Worm (Caenorhabditis elegans) whole organism, L4 larva: Measurements from ENCODE around the gene iglr-2.

Experiments
- D1046.2 ChIP-seq: fragments of 200-800 bp; sonication (Bioruptor generic); IDR thresholded peaks from 2 replicates; pipeline ENCODE4 v1.3.6; 2022; ENCODE audit warnings: missing genetic modification characterization, missing compliant biosample characterization
- F49E8.2 ChIP-seq: sonication (generic microtip); optimal IDR thresholded peaks from 2 replicates; lab custom pipeline; 2016; ENCODE audit warnings: missing compliant biosample characterization, mild to moderate bottlenecking, missing genetic modification characterization, borderline replicate concordance
- Y48G9A.11 ChIP-seq: fragments of 200-800 bp; sonication (Bioruptor generic); IDR thresholded peaks from 2 replicates; pipeline ENCODE4 v1.3.6; 2022; ENCODE audit warnings: missing genetic modification reagents, missing genetic modification characterization, missing compliant biosample characterization
- Y75B8A.6 ChIP-seq: fragments of 200-800 bp; sonication (Bioruptor generic); IDR thresholded peaks from 2 replicates; pipeline ENCODE4 v1.3.6; 2022; ENCODE audit warnings: missing genetic modification reagents, missing genetic modification characterization, missing compliant biosample characterization
- aha-1 ChIP-seq: fragments of 150-350 bp; peaks from one replicate; lab custom pipeline; 2014; ENCODE audit warnings: missing biosample characterization, missing genetic modification characterization
- aly-2 ChIP-seq: sonication (generic microtip); optimal IDR thresholded peaks from 2 replicates; lab custom pipeline; 2018; ENCODE audit warnings: missing biosample characterization, missing genetic modification characterization
- ama-1 ChIP-seq: fragments of 150-350 bp; optimal IDR thresholded peaks from 2 replicates; lab custom pipeline; 2014; ENCODE audit warnings: inconsistent platforms, mixed read lengths
- ceh-20 ChIP-seq: fragments of 200-800 bp; sonication (Bioruptor generic); IDR thresholded peaks from 2 replicates; pipeline ENCODE4 v1.3.6; 2022; ENCODE audit warnings: missing genetic modification reagents, missing genetic modification characterization, missing compliant biosample characterization
- ceh-28 ChIP-seq: fragments of 150-350 bp; optimal IDR thresholded peaks from 2 replicates; lab custom pipeline; 2014; ENCODE audit warnings: missing biosample characterization, missing genetic modification reagents, missing genetic modification characterization
- ceh-32 ChIP-seq: sonication (generic microtip); optimal IDR thresholded peaks from 2 replicates; lab custom pipeline; 2016; ENCODE audit warnings: mild to moderate bottlenecking, missing genetic modification characterization, missing compliant biosample characterization; ENCODE audit not compliant: poor library complexity
- ceh-44 ChIP-seq: fragments of 200-800 bp; sonication (Bioruptor generic); IDR thresholded peaks from 2 replicates; pipeline ENCODE4 v1.3.6; 2022; ENCODE audit warnings: missing genetic modification reagents, missing genetic modification characterization, missing compliant biosample characterization
- ceh-62 ChIP-seq: sonication (generic microtip); optimal IDR thresholded peaks from 2 replicates; lab custom pipeline; 2017; ENCODE audit warnings: missing biosample characterization, missing genetic modification characterization
- ceh-82 ChIP-seq: sonication (generic microtip); optimal IDR thresholded peaks from 2 replicates; lab custom pipeline; 2017; ENCODE audit warnings: missing biosample characterization, missing genetic modification characterization
- ces-1 ChIP-seq: fragments of 150-350 bp; sonication (generic microtip); optimal IDR thresholded peaks from 4 replicates; lab custom pipeline; 2014; ENCODE audit warnings: missing biosample characterization, missing genetic modification reagents, missing genetic modification characterization
- cey-2 ChIP-seq: sonication (generic microtip); optimal IDR thresholded peaks from 3 replicates; lab custom pipeline; 2017; ENCODE audit warnings: missing genetic modification characterization, mild to moderate bottlenecking, missing compliant biosample characterization, antibody characterized with exemption, borderline replicate concordance; ENCODE audit not compliant: insufficient read depth
- ctbp-1 ChIP-seq: fragments of 200-800 bp; sonication (Bioruptor generic); IDR thresholded peaks from 2 replicates; pipeline ENCODE4 v1.3.6; 2022; ENCODE audit warnings: missing genetic modification reagents, missing genetic modification characterization, missing compliant biosample characterization
- daf-16 ChIP-seq, 3 experiments: sonication (generic microtip); optimal IDR thresholded peaks; 2 replicates each; lab custom pipeline; 2016 to 2017; ENCODE audit warnings: missing genetic modification characterization in 3 of 3, missing genetic modification reagents in 3 of 3, mild to moderate bottlenecking in 2 of 3, missing compliant biosample characterization in 2 of 3, missing biosample characterization in 1 of 3, moderate library complexity in 1 of 3
- daf-8 ChIP-seq: fragments of 200-800 bp; sonication (Bioruptor generic); IDR thresholded peaks from 2 replicates; pipeline ENCODE4 v1.3.6; 2022; ENCODE audit warnings: missing genetic modification characterization, missing compliant biosample characterization
- dmd-9 ChIP-seq: fragments of 200-800 bp; sonication (Bioruptor generic); IDR thresholded peaks from 2 replicates; pipeline ENCODE4 v1.3.6; 2022; ENCODE audit warnings: missing genetic modification reagents, missing genetic modification characterization, missing compliant biosample characterization
- duxl-1 ChIP-seq: sonication (generic microtip); optimal IDR thresholded peaks from 2 replicates; lab custom pipeline; 2016; ENCODE audit warnings: mild to moderate bottlenecking, missing genetic modification characterization, moderate library complexity, missing compliant biosample characterization; ENCODE audit not compliant: poor library complexity
- egl-43 ChIP-seq: fragments of 200-800 bp; sonication (Bioruptor generic); IDR thresholded peaks from 2 replicates; pipeline ENCODE4 v1.3.6; 2022; ENCODE audit warnings: missing genetic modification reagents, missing genetic modification characterization, missing compliant biosample characterization
- hlh-11 ChIP-seq: fragments of 200-800 bp; sonication (Bioruptor generic); optimal IDR thresholded peaks from 2 replicates; lab custom pipeline; 2018; ENCODE audit warnings: mild to moderate bottlenecking, missing genetic modification characterization, missing compliant biosample characterization
- hlh-30 ChIP-seq: sonication (generic microtip); optimal IDR thresholded peaks from 2 replicates; lab custom pipeline; 2017; ENCODE audit warnings: antibody characterized with exemption, mild to moderate bottlenecking, missing genetic modification characterization, missing compliant biosample characterization; ENCODE audit not compliant: insufficient read depth
- hmg-1.1 ChIP-seq: fragments of 200-800 bp; sonication (Bioruptor generic); IDR thresholded peaks from 2 replicates; pipeline ENCODE4 v1.3.6; 2022; ENCODE audit warnings: missing genetic modification reagents, missing genetic modification characterization, missing compliant biosample characterization
- lin-1 ChIP-seq: fragments of 200-800 bp; sonication (Bioruptor generic); IDR thresholded peaks from 2 replicates; pipeline ENCODE4 v1.3.6; 2022; ENCODE audit warnings: missing genetic modification reagents, missing genetic modification characterization, missing compliant biosample characterization
- lin-29 ChIP-seq: fragments of 200-800 bp; sonication (Bioruptor generic); IDR thresholded peaks from 2 replicates; pipeline ENCODE4 v1.3.6; 2022; ENCODE audit warnings: missing genetic modification reagents, missing genetic modification characterization, missing compliant biosample characterization
- mdt-29 ChIP-seq: fragments of 200-800 bp; sonication (Bioruptor generic); IDR thresholded peaks from 2 replicates; pipeline ENCODE4 v1.3.6; 2022; ENCODE audit warnings: missing genetic modification reagents, missing genetic modification characterization, missing compliant biosample characterization
- mep-1 ChIP-seq: fragments of 150-350 bp; sonication (generic microtip); optimal IDR thresholded peaks from 3 replicates; lab custom pipeline; 2014; ENCODE audit warnings: missing biosample characterization, missing genetic modification characterization
- mes-2 ChIP-seq: sonication (generic microtip); optimal IDR thresholded peaks from 2 replicates; lab custom pipeline; 2016; ENCODE audit warnings: missing genotype, mild to moderate bottlenecking, missing genetic modification characterization, missing compliant biosample characterization; ENCODE audit not compliant: poor library complexity, severe bottlenecking
- mxl-2 ChIP-seq: fragments of 200-800 bp; sonication (Bioruptor generic); conservative IDR thresholded peaks from 2 replicates; pipeline ENCODE4 v1.3.6; 2022; ENCODE audit warnings: missing genetic modification reagents, missing genetic modification characterization, missing compliant biosample characterization
- mxl-3 ChIP-seq: fragments of 200-800 bp; sonication (Bioruptor generic); optimal IDR thresholded peaks from 2 replicates; lab custom pipeline; 2018; ENCODE audit warnings: mild to moderate bottlenecking, missing genetic modification characterization, missing compliant biosample characterization
- nhr-10 ChIP-seq: fragments of 150-350 bp; optimal IDR thresholded peaks from 2 replicates; lab custom pipeline; 2014; ENCODE audit warnings: missing biosample characterization, missing genetic modification characterization
- nhr-102 ChIP-seq: sonication (generic microtip); optimal IDR thresholded peaks from 2 replicates; lab custom pipeline; 2016; ENCODE audit warnings: mild to moderate bottlenecking, missing genetic modification characterization, moderate library complexity, missing compliant biosample characterization
- nhr-11 ChIP-seq: fragments of 150-350 bp; optimal IDR thresholded peaks from 2 replicates; lab custom pipeline; 2014; ENCODE audit warnings: missing biosample characterization, missing genetic modification characterization
- nhr-28 ChIP-seq: fragments of 150-350 bp; optimal IDR thresholded peaks from 2 replicates; lab custom pipeline; 2014; ENCODE audit warnings: missing biosample characterization, missing genetic modification characterization
- nhr-42 ChIP-seq: fragments of 200-800 bp; sonication (Bioruptor generic); IDR thresholded peaks from 2 replicates; pipeline ENCODE4 v1.3.6; 2022; ENCODE audit warnings: missing genetic modification characterization, missing compliant biosample characterization
- nhr-76 ChIP-seq: fragments of 150-350 bp; optimal IDR thresholded peaks from 2 replicates; lab custom pipeline; 2014; ENCODE audit warnings: missing biosample characterization, missing genetic modification characterization
- nhr-77 ChIP-seq: fragments of 150-350 bp; optimal IDR thresholded peaks from 2 replicates; lab custom pipeline; 2014; ENCODE audit warnings: missing biosample characterization, missing genetic modification characterization
- pha-4 ChIP-seq, 2 experiments: fragments of 150-350 bp in 1 of 2; fragments of 200-800 bp in 1 of 2; sonication (Bioruptor generic) in 1 of 2; IDR thresholded peaks in 1 of 2; optimal IDR thresholded peaks in 1 of 2; 2 replicates each; pipeline versions ENCODE4 v1.3.6 to Lab custom; 2014 to 2022; ENCODE audit warnings: missing genetic modification characterization in 2 of 2, missing genetic modification reagents in 2 of 2, missing biosample characterization in 1 of 2, missing compliant biosample characterization in 1 of 2
- pqm-1 ChIP-seq: sonication (generic microtip); optimal IDR thresholded peaks from 2 replicates; lab custom pipeline; 2017; ENCODE audit warnings: missing biosample characterization, missing genetic modification characterization
- snpc-1.2 ChIP-seq: fragments of 200-800 bp; sonication (Bioruptor generic); IDR thresholded peaks from 2 replicates; pipeline ENCODE4 v1.3.6; 2022; ENCODE audit warnings: missing genetic modification reagents, missing genetic modification characterization, missing compliant biosample characterization
- unc-62 ChIP-seq, 3 experiments: fragments of 150-350 bp in 1 of 3; sonication (generic microtip); optimal IDR thresholded peaks in 2 of 3; peaks in 1 of 3; 1 replicate in 1 of 3; 2 replicates in 2 of 3; lab custom pipeline; 2014 to 2017; ENCODE audit warnings: missing biosample characterization in 3 of 3, missing genetic modification characterization in 3 of 3, missing genetic modification reagents in 3 of 3, missing genotype in 1 of 3
- vab-7 ChIP-seq: fragments of 200-800 bp; sonication (Bioruptor generic); IDR thresholded peaks from 2 replicates; pipeline ENCODE4 v1.3.6; 2022; ENCODE audit warnings: missing genetic modification reagents, missing genetic modification characterization, missing compliant biosample characterization

iglr-2 gene

DNA sequence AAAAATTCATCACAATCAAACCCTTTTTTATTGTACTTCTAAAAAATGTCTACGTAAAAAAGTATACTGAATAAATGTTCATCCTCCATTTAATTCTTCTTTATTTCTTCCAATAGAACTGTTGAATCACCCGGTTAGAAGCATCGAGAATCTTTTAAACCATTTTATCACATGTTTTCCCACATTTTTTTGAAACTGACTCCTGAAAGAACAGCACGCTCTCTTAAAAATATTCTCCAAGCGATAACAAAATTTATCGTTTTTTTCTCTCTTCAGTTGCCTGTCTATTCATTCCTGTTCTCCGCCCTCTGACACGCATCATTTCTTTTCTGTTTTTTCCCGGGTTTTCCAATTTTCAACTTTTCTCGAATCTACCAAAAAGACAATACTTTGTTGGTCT, 6.7 kb downstream of the iglr-2 start, which contains the start of gene F10E9.12 (continued):
- TF ChIP-seq unc-62 (GFP tag; optimal IDR thresholded peaks at IDR 0.05 in 1 of 2; lab: Kevin White, UChicago) (no peak), unc-62 (tag; optimal IDR thresholded peaks at IDR 0.05; lab: Kevin White, UChicago) (no peak), nhr-77 (tag; lab: Kevin White, UChicago) (no peak), pha-4 (GFP tag; IDR thresholded peaks at IDR 0.05; lab: Robert Waterston, UW) (no peak), pha-4 (tag; optimal IDR thresholded peaks at IDR 0.05; lab: Kevin White, UChicago) (no peak), ceh-28 (tag; lab: Kevin White, UChicago) (no peak), hlh-11 (peak; percentile 30), aha-1 (peak; percentile 9), snpc-1.2 (GFP tag; lab: Robert Waterston, UW) (no peak), nhr-102 (tag; lab: Kevin White, UChicago) (no peak), F49E8.2 (tag; lab: Kevin White, UChicago) (no peak), aly-2 (tag; lab: Kevin White, UChicago) (no peak), ceh-62 (no peak), mep-1 (tag; lab: Kevin White, UChicago) (peak; percentile 5), D1046.2 (no peak), pqm-1 (tag; lab: Kevin White, UChicago) (peak; percentile 4), mdt-29 (GFP tag; lab: Robert Waterston, UW) (no peak)

ce11 chrIII:8322645-8323213, 8.4 kb downstream of the iglr-2 start, which contains the start of gene F10E9.1:
Gene F10E9.1, plus strand, starts transcription at chrIII:8323163.
- no peak for TF ChIP-seq aly-2 (tag; lab: Kevin White, UChicago)
- TF ChIP-seq dmd-9: no peak
- TF ChIP-seq mdt-29 (GFP tag; lab: Robert Waterston, UW): no peak
- no peak for TF ChIP-seq ceh-20 (GFP tag; lab: Robert Waterston, UW)
- TF ChIP-seq ceh-44 (GFP tag; lab: Robert Waterston, UW): no peak
- peak; percentile 68 for TF ChIP-seq nhr-11 (tag; lab: Kevin White, UChicago)

DNA sequence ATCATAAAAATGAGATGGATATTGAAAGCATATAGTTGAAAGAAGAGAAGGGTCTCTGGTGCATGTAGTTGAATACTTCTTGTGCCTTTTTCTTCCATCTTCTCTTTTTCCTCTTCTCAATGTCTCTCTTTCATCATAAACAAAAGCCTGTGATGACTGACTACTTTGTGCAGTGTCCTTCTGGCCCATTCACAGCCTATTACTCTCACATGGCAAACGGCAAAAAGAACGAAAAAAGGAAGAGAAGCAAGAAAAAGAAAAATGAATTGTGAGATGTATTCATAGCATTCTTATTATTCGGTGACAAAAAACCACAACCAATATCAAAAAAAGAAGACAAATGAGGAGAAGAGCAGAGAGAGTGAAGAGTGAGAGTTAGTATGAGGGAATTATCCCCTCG, 9.9 kb downstream of the iglr-2 start:
- TF ChIP-seq lin-1: no peak
- TF ChIP-seq F49E8.2 (tag; lab: Kevin White, UChicago): no peak
- no peak for TF ChIP-seq Y75B8A.6
- TF ChIP-seq hlh-30 (tag; lab: Kevin White, UChicago): peak; percentile 6
- TF ChIP-seq vab-7 (GFP tag; lab: Robert Waterston, UW): no peak
- no peak for TF ChIP-seq ceh-28 (tag; lab: Kevin White, UChicago)
- peak in 1 of 2 experiments; percentile 89 for TF ChIP-seq unc-62 (GFP tag; optimal IDR thresholded peaks at IDR 0.05 in 1 of 2; lab: Kevin White, UChicago)
- TF ChIP-seq unc-62 (tag; optimal IDR thresholded peaks at IDR 0.05; lab: Kevin White, UChicago): no peak
- 0 out of 2 replicates have a peak, but pooled peaks have one; percentile 8 for TF ChIP-seq hmg-1.1 (GFP tag; lab: Robert Waterston, UW)
- TF ChIP-seq mxl-2 (GFP tag; lab: Robert Waterston, UW): no peak
- TF ChIP-seq nhr-76: no peak
- no peak for TF ChIP-seq daf-16 (GFP tag; optimal IDR thresholded peaks at IDR 0.05; lab: Kevin White, UChicago)
- no peak for TF ChIP-seq daf-16 (tag; optimal IDR thresholded peaks at IDR 0.05; lab: Kevin White, UChicago)
- no peak for TF ChIP-seq egl-43 (GFP tag; lab: Robert Waterston, UW)
- no peak for TF ChIP-seq hlh-11
- TF ChIP-seq ceh-20 (GFP tag; lab: Robert Waterston, UW): no peak
- TF ChIP-seq mes-2: no peak
- peak; percentile 7 for TF ChIP-seq aha-1
- TF ChIP-seq duxl-1 (tag; lab: Kevin White, UChicago): no peak

ce11 chrIII:8320183-8320582, 10.9 kb downstream of the iglr-2 start, which contains the start of gene F10E9.10:
Gene F10E9.10, minus strand, starts transcription at chrIII:8320283.
- TF ChIP-seq daf-8 (GFP tag; lab: Robert Waterston, UW): no peak
- no peak for TF ChIP-seq lin-29 (GFP tag; lab: Robert Waterston, UW)
- TF ChIP-seq nhr-10 (tag; lab: Kevin White, UChicago): no peak
- no peak for TF ChIP-seq Y48G9A.11
- no peak for TF ChIP-seq nhr-28 (tag; lab: Kevin White, UChicago)
- no peak for TF ChIP-seq mxl-3 (GFP tag; lab: Kevin White, UChicago)
- no peak for TF ChIP-seq ceh-32 (tag; lab: Kevin White, UChicago)
- TF ChIP-seq cey-2 (tag; lab: Kevin White, UChicago): no peak
- TF ChIP-seq nhr-42: no peak
- no peak for TF ChIP-seq Y75B8A.6
- no peak for TF ChIP-seq ama-1 (lab: Kevin White, UChicago)
- TF ChIP-seq ctbp-1 (GFP tag; lab: Robert Waterston, UW): no peak
- no peak for TF ChIP-seq ces-1 (GFP tag; lab: Kevin White, UChicago)
- TF ChIP-seq ceh-82: no peak
- TF ChIP-seq aha-1: no peak
